Fruit fly (Drosophila melanogaster): Measurements from ENCODE around the gene shf.

DNA sequence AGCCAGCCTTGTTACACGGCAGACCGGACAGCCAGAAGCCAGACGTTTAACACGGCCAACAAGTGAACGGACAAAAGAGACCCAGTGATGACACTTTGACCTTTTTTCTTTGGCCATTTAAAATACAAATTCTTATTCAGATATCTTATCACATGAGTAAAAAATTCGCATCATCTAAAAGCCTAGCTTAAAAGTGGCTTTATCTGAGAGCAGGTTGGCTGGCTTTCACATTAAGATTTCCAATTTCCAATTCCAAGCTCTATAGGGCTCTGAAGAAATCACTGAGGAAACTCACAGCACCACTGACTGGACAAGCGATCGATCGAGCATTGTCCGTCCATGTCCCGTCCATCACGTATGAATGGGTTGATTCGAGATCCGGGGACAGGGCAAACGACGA is 3.8 kb downstream of the shf start:
- TF ChIP-seq bab1 (GFP tag; optimal IDR thresholded peaks at IDR 0.05) (no peak), CG5204 (GFP tag; optimal IDR thresholded peaks at IDR 0.05) (no peak)
